Worm (Caenorhabditis elegans): Measurements from ENCODE around the gene pmk-3.

DNA sequence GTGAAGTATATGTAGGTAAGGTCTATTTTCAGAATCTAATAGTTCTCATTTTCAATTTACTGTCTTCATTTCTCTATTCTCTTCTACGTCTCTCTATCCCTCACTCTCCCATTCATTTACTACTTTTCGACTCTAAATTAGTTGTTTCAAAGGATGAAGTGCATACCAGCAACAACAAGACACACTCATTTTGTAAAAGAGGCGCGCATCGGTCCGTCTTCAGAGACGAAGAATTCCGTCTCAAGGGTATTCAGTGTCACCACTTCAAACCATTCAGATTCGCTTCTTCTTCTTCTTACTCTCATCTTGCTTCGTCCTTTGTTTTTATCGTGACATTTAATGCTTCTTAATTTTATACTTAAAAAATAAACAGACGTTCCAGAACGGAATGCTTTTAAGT lies 32.4 kb downstream of the pmk-3 start:
- no peak for TF ChIP-seq ceh-28 (tag; optimal IDR thresholded peaks at IDR 0.05)
- no peak for TF ChIP-seq ceh-82 (tag; optimal IDR thresholded peaks at IDR 0.05)
- no peak for TF ChIP-seq jun-1 (tag; optimal IDR thresholded peaks at IDR 0.05)
- no peak for TF ChIP-seq zag-1 (tag; optimal IDR thresholded peaks at IDR 0.05)
- TF ChIP-seq lin-15B (tag; optimal IDR thresholded peaks at IDR 0.05), result no peak
- no peak for TF ChIP-seq egl-27 (tag; optimal IDR thresholded peaks at IDR 0.05)

Measured in whole organism, L3 larva.